Worm (Caenorhabditis elegans) whole organism, L2 larva: ENCODE data around the gene ZK1073.1.

ENCODE experiments used
- ama-1 ChIP-seq: fragments of 150-350 bp; optimal IDR thresholded peaks from 2 replicates; lab custom pipeline; 2018; ENCODE audit warnings: inconsistent platforms
- ceh-82 ChIP-seq: fragments of 150-350 bp; optimal IDR thresholded peaks from 2 replicates; lab custom pipeline; 2014; ENCODE audit warnings: missing biosample characterization, missing genetic modification characterization
- elt-3 ChIP-seq: sonication (generic microtip); optimal IDR thresholded peaks from 2 replicates; lab custom pipeline; 2017; ENCODE audit warnings: missing biosample characterization, missing genetic modification characterization
- lin-13 ChIP-seq: fragments of 150-350 bp; optimal IDR thresholded peaks from 2 replicates; lab custom pipeline; 2014; ENCODE audit warnings: missing biosample characterization, missing genetic modification reagents, missing genetic modification characterization
- lin-39 ChIP-seq: fragments of 150-350 bp; optimal IDR thresholded peaks from 2 replicates; lab custom pipeline; 2014; ENCODE audit warnings: missing biosample characterization, missing genetic modification reagents, missing genetic modification characterization
- mbf-1 ChIP-seq: sonication (generic microtip); optimal IDR thresholded peaks from 2 replicates; lab custom pipeline; 2017; ENCODE audit warnings: missing biosample characterization, missing genetic modification characterization
- nhr-11 ChIP-seq: fragments of 150-350 bp; optimal IDR thresholded peaks from 2 replicates; lab custom pipeline; 2014; ENCODE audit warnings: missing biosample characterization, missing genetic modification characterization
- nhr-77 ChIP-seq: fragments of 150-350 bp; optimal IDR thresholded peaks from 2 replicates; lab custom pipeline; 2014; ENCODE audit warnings: missing biosample characterization, missing genetic modification characterization
- skn-1 ChIP-seq: sonication (generic microtip); optimal IDR thresholded peaks from 2 replicates; lab custom pipeline; 2017; ENCODE audit warnings: missing biosample characterization, missing genetic modification characterization
- snpc-4 ChIP-seq: fragments of 150-350 bp; optimal IDR thresholded peaks from 2 replicates; lab custom pipeline; 2014; ENCODE audit warnings: missing biosample characterization, missing genetic modification characterization
- unc-39 ChIP-seq: fragments of 150-350 bp; optimal IDR thresholded peaks from 2 replicates; lab custom pipeline; 2014; ENCODE audit warnings: missing biosample characterization, missing genetic modification characterization
- ztf-4 ChIP-seq: fragments of 150-350 bp; optimal IDR thresholded peaks from 2 replicates; lab custom pipeline; 2014; ENCODE audit warnings: missing biosample characterization, missing genetic modification characterization

- TF ChIP-seq nhr-11 (tag; lab: Kevin White, UChicago) (no peak), lin-39 (tag; lab: Kevin White, UChicago) (no peak), skn-1 (no peak), ztf-4 (no peak), snpc-4 (no peak), mbf-1 (tag; lab: Kevin White, UChicago) (no peak), lin-13 (GFP tag; lab: Kevin White, UChicago) (no peak), unc-39 (tag; lab: Kevin White, UChicago) (no peak), nhr-77 (no peak), elt-3 (tag; lab: Kevin White, UChicago) (no peak), ama-1 (no peak), ceh-82 (tag; lab: Kevin White, UChicago) (no peak)
Measured at ce11 chrX:16124794-16125193, 3.9 kb downstream of the ZK1073.1 start.
